Worm (Caenorhabditis elegans) whole organism, L4/young adult: ENCODE data around the gene H14N18.4.

Experiments
- dao-5 ChIP-seq: sonication (generic microtip); optimal IDR thresholded peaks from 2 replicates; lab custom pipeline; 2016; ENCODE audit warnings: missing genotype, missing genetic modification characterization, moderate library complexity, missing compliant biosample characterization
- him-1 ChIP-seq: sonication (generic microtip); optimal IDR thresholded peaks from 2 replicates; lab custom pipeline; 2016; ENCODE audit warnings: missing genotype, missing genetic modification reagents, missing genetic modification characterization, missing compliant biosample characterization

DNA sequence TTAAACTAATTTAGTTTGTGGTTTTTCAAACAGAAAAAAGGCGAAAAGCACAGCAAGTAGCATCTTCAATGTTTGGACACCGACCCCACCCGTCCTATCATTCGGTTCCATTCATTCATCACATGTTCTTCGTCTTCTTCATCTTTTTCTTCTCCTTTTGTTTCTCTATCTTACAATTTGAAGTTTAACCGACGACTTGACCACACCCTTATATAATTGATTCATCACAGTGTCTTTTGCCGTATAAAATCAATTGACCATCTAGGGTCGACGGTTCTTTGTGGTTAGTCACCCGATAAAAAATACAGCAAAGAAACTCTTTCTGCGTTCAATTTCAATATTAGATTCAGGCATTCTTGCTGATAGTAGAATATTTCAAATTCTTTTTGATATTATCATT, 6.3 kb upstream of the H14N18.4 start:
- TF ChIP-seq him-1 (no peak), dao-5 (tag; lab: Kevin White, UChicago) (no peak)
